Worm (Caenorhabditis elegans): Measurements from ENCODE around the gene srbc-71.

- TF ChIP-seq let-526 (GFP tag; IDR thresholded peaks at IDR 0.05) (no peak), zfh-2 (GFP tag; conservative IDR thresholded peaks at IDR 0.05) (no peak), akir-1 (GFP tag; optimal IDR thresholded peaks at IDR 0.05) (no peak), egl-18 (GFP tag; IDR thresholded peaks at IDR 0.05) (no peak), F33H1.4 (GFP tag; IDR thresholded peaks at IDR 0.05) (no peak), nfyb-1 (GFP tag; IDR thresholded peaks at IDR 0.05) (no peak), dpl-1 (GFP tag; optimal IDR thresholded peaks at IDR 0.05) (no peak), unc-62 (GFP tag; optimal IDR thresholded peaks at IDR 0.05) (no peak)
Observed at ce11 chrIV:4259433-4259832, 33.7 kb upstream of the srbc-71 start.

Measured in whole organism, young adult.